Worm (Caenorhabditis elegans) whole organism, late embryonic: Measurements from ENCODE around the gene F53B3.3.

Experiments used
- C08G9.2 ChIP-seq: sonication (generic microtip); optimal IDR thresholded peaks from 2 replicates; lab custom pipeline; 2016; ENCODE audit warnings: mild to moderate bottlenecking, missing genetic modification characterization, moderate library complexity, missing compliant biosample characterization
- F13H6.1 ChIP-seq: sonication (generic microtip); optimal IDR thresholded peaks from 2 replicates; lab custom pipeline; 2016; ENCODE audit warnings: missing genetic modification characterization, missing compliant biosample characterization
- K09A11.1 ChIP-seq: sonication (generic microtip); optimal IDR thresholded peaks from 2 replicates; lab custom pipeline; 2017; ENCODE audit warnings: antibody characterized with exemption, mild to moderate bottlenecking, missing genetic modification characterization, missing compliant biosample characterization; ENCODE audit not compliant: insufficient read depth
- T23F11.4 ChIP-seq: fragments of 200-800 bp; sonication (Bioruptor generic); optimal IDR thresholded peaks from 2 replicates; lab custom pipeline; 2018; ENCODE audit warnings: mild to moderate bottlenecking, missing genetic modification characterization, missing compliant biosample characterization
- ceh-14 ChIP-seq: sonication (generic microtip); optimal IDR thresholded peaks from 2 replicates; lab custom pipeline; 2016; ENCODE audit warnings: missing genotype, missing genetic modification characterization, missing compliant biosample characterization
- ceh-18 ChIP-seq: sonication (generic microtip); optimal IDR thresholded peaks from 2 replicates; lab custom pipeline; 2016; ENCODE audit warnings: missing genetic modification characterization, missing compliant biosample characterization
- ceh-19 ChIP-seq: fragments of 200-800 bp; sonication (Bioruptor generic); optimal IDR thresholded peaks from 2 replicates; lab custom pipeline; 2018; ENCODE audit warnings: mild to moderate bottlenecking, missing genetic modification characterization, missing compliant biosample characterization
- ceh-2 ChIP-seq: sonication (generic microtip); optimal IDR thresholded peaks from 2 replicates; lab custom pipeline; 2016; ENCODE audit warnings: missing genotype, missing genetic modification characterization, missing compliant biosample characterization
- ceh-24 ChIP-seq: sonication (generic microtip); optimal IDR thresholded peaks from 2 replicates; lab custom pipeline; 2016; ENCODE audit warnings: mild to moderate bottlenecking, missing genetic modification characterization, missing compliant biosample characterization
- ceh-31 ChIP-seq: sonication (generic microtip); optimal IDR thresholded peaks from 2 replicates; lab custom pipeline; 2016; ENCODE audit warnings: missing genetic modification characterization, missing compliant biosample characterization
- ceh-34 ChIP-seq: sonication (generic microtip); optimal IDR thresholded peaks from 2 replicates; lab custom pipeline; 2016; ENCODE audit warnings: mild to moderate bottlenecking, missing genetic modification characterization, missing compliant biosample characterization
- ceh-48 ChIP-seq: sonication (generic microtip); optimal IDR thresholded peaks from 2 replicates; lab custom pipeline; 2016; ENCODE audit warnings: missing genetic modification characterization, inconsistent platforms, missing compliant biosample characterization
- ceh-6 ChIP-seq: fragments of 200-800 bp; sonication (Bioruptor generic); optimal IDR thresholded peaks from 2 replicates; lab custom pipeline; 2018; ENCODE audit warnings: mild to moderate bottlenecking, missing genetic modification characterization, missing compliant biosample characterization
- ceh-9 ChIP-seq: sonication (generic microtip); optimal IDR thresholded peaks from 2 replicates; lab custom pipeline; 2016; ENCODE audit warnings: mild to moderate bottlenecking, missing genetic modification characterization, inconsistent platforms, missing compliant biosample characterization
- dve-1 ChIP-seq: sonication (generic microtip); optimal IDR thresholded peaks from 2 replicates; lab custom pipeline; 2017; ENCODE audit warnings: antibody characterized with exemption, mild to moderate bottlenecking, missing genetic modification characterization, missing compliant biosample characterization
- elt-2 ChIP-seq: sonication (generic microtip); optimal IDR thresholded peaks from 2 replicates; lab custom pipeline; 2016; ENCODE audit warnings: missing genetic modification reagents, missing genetic modification characterization, missing compliant biosample characterization
- ets-4 ChIP-seq: sonication (generic microtip); optimal IDR thresholded peaks from 2 replicates; lab custom pipeline; 2016; ENCODE audit warnings: missing genetic modification characterization, missing compliant biosample characterization
- eyg-1 ChIP-seq: sonication (generic microtip); optimal IDR thresholded peaks from 2 replicates; lab custom pipeline; 2016; ENCODE audit warnings: missing genotype, missing genetic modification characterization, missing compliant biosample characterization
- fkh-6 ChIP-seq: sonication (generic microtip); optimal IDR thresholded peaks from 2 replicates; lab custom pipeline; 2016; ENCODE audit warnings: missing genetic modification characterization, missing compliant biosample characterization
- gmeb-2 ChIP-seq: sonication (generic microtip); optimal IDR thresholded peaks from 2 replicates; lab custom pipeline; 2016; ENCODE audit warnings: missing genetic modification characterization, inconsistent platforms, missing compliant biosample characterization
- hlh-15 ChIP-seq: sonication (generic microtip); optimal IDR thresholded peaks from 2 replicates; lab custom pipeline; 2016; ENCODE audit warnings: missing genetic modification characterization, missing compliant biosample characterization
- hlh-6 ChIP-seq: sonication (generic microtip); optimal IDR thresholded peaks from 2 replicates; lab custom pipeline; 2016; ENCODE audit warnings: missing genotype, missing genetic modification characterization, missing compliant biosample characterization
- hlh-8 ChIP-seq: sonication (generic microtip); optimal IDR thresholded peaks from 2 replicates; lab custom pipeline; 2016; ENCODE audit warnings: missing genotype, missing genetic modification characterization, missing compliant biosample characterization
- madf-2 ChIP-seq: sonication (generic microtip); optimal IDR thresholded peaks from 2 replicates; lab custom pipeline; 2017; ENCODE audit warnings: missing genetic modification characterization, missing compliant biosample characterization
- nfya-1 ChIP-seq: sonication (generic microtip); optimal IDR thresholded peaks from 2 replicates; lab custom pipeline; 2017; ENCODE audit warnings: missing genetic modification characterization, mild to moderate bottlenecking, missing compliant biosample characterization, antibody characterized with exemption, moderate library complexity
- nhr-11 ChIP-seq: fragments of 150-350 bp; optimal IDR thresholded peaks from 2 replicates; lab custom pipeline; 2014; ENCODE audit warnings: missing biosample characterization, missing genetic modification characterization
- nhr-232 ChIP-seq: sonication (generic microtip); optimal IDR thresholded peaks from 2 replicates; lab custom pipeline; 2016; ENCODE audit warnings: missing genetic modification characterization, missing compliant biosample characterization
- npax-4 ChIP-seq: sonication (generic microtip); optimal IDR thresholded peaks from 2 replicates; lab custom pipeline; 2016; ENCODE audit warnings: missing genetic modification characterization, missing compliant biosample characterization
- pag-3 ChIP-seq: sonication (generic microtip); optimal IDR thresholded peaks from 2 replicates; lab custom pipeline; 2016; ENCODE audit warnings: missing compliant biosample characterization, missing genetic modification characterization, borderline replicate concordance
- pat-9 ChIP-seq: fragments of 200-800 bp; sonication (Bioruptor generic); optimal IDR thresholded peaks from 2 replicates; lab custom pipeline; 2018; ENCODE audit warnings: mild to moderate bottlenecking, missing genetic modification characterization, moderate library complexity, missing compliant biosample characterization
- pax-1 ChIP-seq: fragments of 150-350 bp; optimal IDR thresholded peaks from 2 replicates; lab custom pipeline; 2014; ENCODE audit warnings: missing biosample characterization, missing genetic modification characterization
- pha-2 ChIP-seq: sonication (generic microtip); optimal IDR thresholded peaks from 2 replicates; lab custom pipeline; 2017; ENCODE audit warnings: mild to moderate bottlenecking, missing genetic modification characterization, missing compliant biosample characterization
- pqm-1 ChIP-seq: sonication (generic microtip); optimal IDR thresholded peaks from 2 replicates; lab custom pipeline; 2016; ENCODE audit warnings: missing genetic modification characterization, missing compliant biosample characterization
- pros-1 ChIP-seq: fragments of 150-350 bp; optimal IDR thresholded peaks from 2 replicates; lab custom pipeline; 2014; ENCODE audit warnings: missing biosample characterization, missing genetic modification reagents, missing genetic modification characterization
- ref-2 ChIP-seq: sonication (generic microtip); optimal IDR thresholded peaks from 2 replicates; lab custom pipeline; 2016; ENCODE audit warnings: missing genetic modification characterization, missing compliant biosample characterization
- rnt-1 ChIP-seq: sonication (generic microtip); optimal IDR thresholded peaks from 2 replicates; lab custom pipeline; 2016; ENCODE audit warnings: missing genetic modification characterization, missing compliant biosample characterization
- sdc-2 ChIP-seq: sonication (generic microtip); optimal IDR thresholded peaks from 2 replicates; lab custom pipeline; 2016; ENCODE audit warnings: missing genotype, missing genetic modification characterization, missing compliant biosample characterization
- sox-4 ChIP-seq: sonication (generic microtip); optimal IDR thresholded peaks from 2 replicates; lab custom pipeline; 2017; ENCODE audit warnings: mild to moderate bottlenecking, missing genetic modification characterization, inconsistent platforms, missing compliant biosample characterization
- syd-9 ChIP-seq: sonication (generic microtip); optimal IDR thresholded peaks from 2 replicates; lab custom pipeline; 2016; ENCODE audit warnings: mild to moderate bottlenecking, missing genetic modification characterization, moderate library complexity, missing compliant biosample characterization
- tbx-2 ChIP-seq: sonication (generic microtip); optimal IDR thresholded peaks from 2 replicates; lab custom pipeline; 2016; ENCODE audit warnings: missing genetic modification characterization, missing compliant biosample characterization
- unc-42 ChIP-seq: sonication (generic microtip); optimal IDR thresholded peaks from 2 replicates; lab custom pipeline; 2016; ENCODE audit warnings: missing genotype, missing genetic modification characterization, missing compliant biosample characterization
- unc-55 ChIP-seq: sonication (generic microtip); optimal IDR thresholded peaks from 2 replicates; lab custom pipeline; 2017; ENCODE audit warnings: missing biosample characterization, missing genetic modification reagents, missing genetic modification characterization
- ztf-16 ChIP-seq: sonication (generic microtip); optimal IDR thresholded peaks from 2 replicates; lab custom pipeline; 2017; ENCODE audit warnings: missing genetic modification characterization, missing compliant biosample characterization

Gene F53B3.3

ce11 chrX:2891141-2891739 lies 20.3 kb upstream of the F53B3.3 start, which contains the start of gene B0410.3:
B0410.3 (minus strand) TSS chrX:2891491.
- TF ChIP-seq rnt-1 (tag; lab: Kevin White, UChicago) (peak; percentile 18), pat-9 (tag; lab: Kevin White, UChicago) (no peak)

- TF ChIP-seq ceh-18 (tag; lab: Kevin White, UChicago) (no peak), gmeb-2 (tag; lab: Kevin White, UChicago) (no peak), K09A11.1 (tag; lab: Kevin White, UChicago) (no peak), pag-3 (tag; lab: Kevin White, UChicago) (no peak), nhr-11 (tag; lab: Kevin White, UChicago) (no peak), hlh-8 (tag; lab: Kevin White, UChicago) (no peak), pax-1 (tag; lab: Kevin White, UChicago) (no peak), ceh-19 (GFP tag; lab: Kevin White, UChicago) (no peak), pat-9 (tag; lab: Kevin White, UChicago) (no peak), npax-4 (tag; lab: Kevin White, UChicago) (no peak), ztf-16 (tag; lab: Kevin White, UChicago) (no peak), dve-1 (tag; lab: Kevin White, UChicago) (no peak), nhr-232 (tag; lab: Kevin White, UChicago) (no peak), ets-4 (tag; lab: Kevin White, UChicago) (no peak), T23F11.4 (GFP tag; lab: Kevin White, UChicago) (no peak), madf-2 (tag; lab: Kevin White, UChicago) (no peak), ceh-48 (tag; lab: Kevin White, UChicago) (no peak), hlh-15 (tag; lab: Kevin White, UChicago) (no peak)
Observed at ce11 chrX:2890041-2890650, 19.2 kb upstream of the F53B3.3 start.

ce11 chrX:2885318-2885908 lies 14.5 kb upstream of the F53B3.3 start, which contains the start of gene vang-1:
vang-1 (plus strand) TSS chrX:2885858.
- TF ChIP-seq tbx-2 (tag; lab: Kevin White, UChicago) = peak; percentile 74
- TF ChIP-seq C08G9.2 (tag; lab: Kevin White, UChicago) = peak; percentile 53
- peak; percentile 57 for TF ChIP-seq ceh-6 (GFP tag; lab: Kevin White, UChicago)
- no peak for TF ChIP-seq ceh-48 (tag; lab: Kevin White, UChicago)
- TF ChIP-seq ceh-18 (tag; lab: Kevin White, UChicago) = peak; percentile 36
- TF ChIP-seq pha-2 (tag; lab: Kevin White, UChicago) = no peak
- TF ChIP-seq eyg-1 = peak; percentile 3
- TF ChIP-seq pag-3 (tag; lab: Kevin White, UChicago) = no peak
- TF ChIP-seq ceh-31 (tag; lab: Kevin White, UChicago) = peak; percentile 67
- TF ChIP-seq nhr-232 (tag; lab: Kevin White, UChicago) = no peak
- peak; percentile 53 for TF ChIP-seq sox-4 (tag; lab: Kevin White, UChicago)
- TF ChIP-seq ets-4 (tag; lab: Kevin White, UChicago) = no peak
- peak; percentile 56 for TF ChIP-seq ceh-14 (tag; lab: Kevin White, UChicago)
- TF ChIP-seq elt-2 (tag; lab: Kevin White, UChicago) = peak; percentile 16
- TF ChIP-seq ztf-16 (tag; lab: Kevin White, UChicago) = peak; percentile 3
- TF ChIP-seq ceh-34 = peak; percentile 58
- peak; percentile 33 for TF ChIP-seq madf-2 (tag; lab: Kevin White, UChicago)
- TF ChIP-seq ceh-2 (tag; lab: Kevin White, UChicago) = peak; percentile 25
- peak; percentile 19 for TF ChIP-seq pros-1
- TF ChIP-seq nfya-1 (tag; lab: Kevin White, UChicago) = peak; percentile 65
- peak; percentile 63 for TF ChIP-seq syd-9 (tag; lab: Kevin White, UChicago)
- peak; percentile 39 for TF ChIP-seq hlh-6 (tag; lab: Kevin White, UChicago)
- no peak for TF ChIP-seq ceh-24 (tag; lab: Kevin White, UChicago)
- TF ChIP-seq pat-9 (tag; lab: Kevin White, UChicago) = peak; percentile 26
- TF ChIP-seq unc-42 (tag; lab: Kevin White, UChicago) = peak; percentile 15
- peak; percentile 47 for TF ChIP-seq fkh-6
- TF ChIP-seq rnt-1 (tag; lab: Kevin White, UChicago) = peak; percentile 92
- TF ChIP-seq pax-1 (tag; lab: Kevin White, UChicago) = no peak
- peak; percentile 31 for TF ChIP-seq hlh-8 (tag; lab: Kevin White, UChicago)
- peak; percentile 0 for TF ChIP-seq F13H6.1 (tag; lab: Kevin White, UChicago)
- no peak for TF ChIP-seq unc-55
- TF ChIP-seq ceh-9 (tag; lab: Kevin White, UChicago) = peak; percentile 32
- TF ChIP-seq sdc-2 = peak; percentile 70
- peak; percentile 72 for TF ChIP-seq ceh-19 (GFP tag; lab: Kevin White, UChicago)
- TF ChIP-seq pqm-1 (tag; lab: Kevin White, UChicago) = no peak
- TF ChIP-seq T23F11.4 (GFP tag; lab: Kevin White, UChicago) = peak; percentile 25
- TF ChIP-seq ref-2 (tag; lab: Kevin White, UChicago) = peak; percentile 77
